Fruit fly (Drosophila melanogaster): ENCODE data around the gene Mgat2.

Gene Mgat2

DNA sequence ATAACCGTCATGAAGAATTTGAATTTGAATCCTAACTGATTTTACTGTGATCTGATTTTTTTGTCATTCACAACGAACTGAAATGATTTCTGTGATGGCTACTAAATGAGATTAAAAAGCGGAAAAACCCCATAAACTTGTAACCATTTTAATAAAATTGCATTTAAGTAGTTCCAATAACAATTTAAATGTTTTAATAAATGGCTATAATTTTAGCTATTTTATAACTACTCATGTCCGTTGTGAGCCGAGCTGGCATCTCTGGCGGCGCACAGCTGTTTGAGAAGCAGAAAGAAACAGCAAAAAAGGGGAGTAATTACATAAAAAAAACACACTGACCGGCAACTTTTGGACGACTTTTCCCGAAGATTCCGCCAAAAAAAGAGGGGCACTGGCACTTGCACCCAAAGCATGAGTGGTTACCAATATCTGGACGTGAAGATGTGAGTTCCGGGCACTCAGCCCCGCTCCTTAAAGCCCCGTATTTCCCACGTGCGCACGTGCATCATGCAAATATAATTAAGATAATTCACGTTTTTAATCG lies 34.6 kb upstream of the Mgat2 start, which contains the start of the genes CG7950 and Rpp14a (continued):
- TF ChIP-seq Jarid2 (GFP tag; optimal IDR thresholded peaks at IDR 0.05) (no peak), CG17385 (GFP tag; optimal IDR thresholded peaks at IDR 0.05) (peak; percentile 70), Ada2b (GFP tag; IDR thresholded peaks at IDR 0.05) (peak; percentile 64), CG31441 (GFP tag; IDR thresholded peaks at IDR 0.05) (peak; percentile 41; the same call in 1 of the 2 replicates), hbn (GFP tag; IDR thresholded peaks at IDR 0.05; ENCODE audit: partially characterized antibody) (no peak), bbx (GFP tag; IDR thresholded peaks at IDR 0.05; ENCODE audit: partially characterized antibody) (no peak), CHES-1-like (GFP tag; optimal IDR thresholded peaks at IDR 0.05) (peak; percentile 83), CG31365 (tag; optimal IDR thresholded peaks at IDR 0.05) (no peak), org-1 (GFP tag; optimal IDR thresholded peaks at IDR 0.05) (peak; percentile 35), CG17359 (tag; optimal IDR thresholded peaks at IDR 0.05) (peak; percentile 69), CG4360 (GFP tag; IDR thresholded peaks at IDR 0.05) (no peak), CG15479 (GFP tag; optimal IDR thresholded peaks at IDR 0.05) (no peak), wdn (GFP tag; IDR thresholded peaks at IDR 0.05) (peak; percentile 66), CG4424 (GFP tag; optimal IDR thresholded peaks at IDR 0.05) (peak; percentile 73), CG11723 (GFP tag; optimal IDR thresholded peaks at IDR 0.05) (peak; percentile 46), MESR4 (GFP tag; optimal IDR thresholded peaks at IDR 0.05) (peak; percentile 63), hth (optimal IDR thresholded peaks at IDR 0.05) (no peak), CG2199 (GFP tag; IDR thresholded peaks at IDR 0.05) (no peak), HHEX (GFP tag; optimal IDR thresholded peaks at IDR 0.05) (peak; percentile 42), CG9609 (GFP tag; optimal IDR thresholded peaks at IDR 0.05) (peak; percentile 76), shn (GFP tag; optimal IDR thresholded peaks at IDR 0.05) (peak; percentile 88), B-H2 (GFP tag; optimal IDR thresholded peaks at IDR 0.05) (peak; percentile 85), Bdp1 (GFP tag; optimal IDR thresholded peaks at IDR 0.05) (peak; percentile 71), Side (GFP tag; optimal IDR thresholded peaks at IDR 0.05) (peak; percentile 35), cato (GFP tag; optimal IDR thresholded peaks at IDR 0.05; ENCODE audit: borderline replicate concordance) (peak; percentile 58), ranshi (GFP tag; IDR thresholded peaks at IDR 0.05) (peak; percentile 80), en (GFP tag; optimal IDR thresholded peaks at IDR 0.05) (peak; percentile 29), slou (GFP tag; optimal IDR thresholded peaks at IDR 0.05) (peak; percentile 43), Mrtf (GFP tag; IDR thresholded peaks at IDR 0.05) (peak; percentile 57), CG12744 (GFP tag; optimal IDR thresholded peaks at IDR 0.05) (peak; percentile 53), CG15696 (tag; optimal IDR thresholded peaks at IDR 0.05) (peak; percentile 74), ara (GFP tag; IDR thresholded peaks at IDR 0.05) (peak; percentile 79), CG12236 (GFP tag; optimal IDR thresholded peaks at IDR 0.05) (peak; percentile 44), CG13894 (tag; optimal IDR thresholded peaks at IDR 0.05) (peak; percentile 84), CrebB (tag; optimal IDR thresholded peaks at IDR 0.05) (peak; percentile 83), Dad (GFP tag; optimal IDR thresholded peaks at IDR 0.05) (peak; percentile 62), CG14441 (GFP tag; IDR thresholded peaks at IDR 0.05) (peak; percentile 88), Bteb2 (GFP tag; optimal IDR thresholded peaks at IDR 0.05) (peak; percentile 82), knrl (GFP tag; IDR thresholded peaks at IDR 0.05; ENCODE audit: partially characterized antibody) (no peak), CG2678 (tag; optimal IDR thresholded peaks at IDR 0.05) (peak; percentile 75), CG1024 (GFP tag; IDR thresholded peaks at IDR 0.05) (peak; percentile 25; the same call in 1 of the 2 replicates), CG18262 (tag; optimal IDR thresholded peaks at IDR 0.05) (peak; percentile 63), Dbx (GFP tag; IDR thresholded peaks at IDR 0.05) (peak; percentile 87), Ptx1 (GFP tag; IDR thresholded peaks at IDR 0.05) (peak; percentile 80), amos (GFP tag; IDR thresholded peaks at IDR 0.05; ENCODE audit: partially characterized antibody) (no peak), pan (optimal IDR thresholded peaks at IDR 0.05) (no peak), pan (GFP tag; optimal IDR thresholded peaks at IDR 0.05 in 1 of 2, IDR thresholded peaks at IDR 0.05 in 1 of 2) (peak in 1 of 2 experiments; percentile 79), disco-r (GFP tag; optimal IDR thresholded peaks at IDR 0.05) (peak; percentile 15), Antp (GFP tag; optimal IDR thresholded peaks at IDR 0.05) (peak; percentile 42), Opbp (GFP tag; IDR thresholded peaks at IDR 0.05; ENCODE audit: partially characterized antibody) (no peak), ind (GFP tag; optimal IDR thresholded peaks at IDR 0.05) (peak; percentile 70)

Measured in whole organism, embryonic.